Worm (Caenorhabditis elegans) whole organism, L4/young adult: ENCODE data around the gene ivns-1.

Experiments
- W03F9.2 ChIP-seq: fragments of 150-350 bp; optimal IDR thresholded peaks from 2 replicates; lab custom pipeline; 2014; ENCODE audit warnings: missing biosample characterization, missing genetic modification characterization
- dao-5 ChIP-seq: sonication (generic microtip); optimal IDR thresholded peaks from 2 replicates; lab custom pipeline; 2016; ENCODE audit warnings: missing genotype, missing genetic modification characterization, moderate library complexity, missing compliant biosample characterization
- him-1 ChIP-seq: sonication (generic microtip); optimal IDR thresholded peaks from 2 replicates; lab custom pipeline; 2016; ENCODE audit warnings: missing genotype, missing genetic modification reagents, missing genetic modification characterization, missing compliant biosample characterization

ivns-1 gene

ce11 chrX:12661091-12661526 lies 27.0 kb upstream of the ivns-1 start:
- peak; percentile 74 for TF ChIP-seq him-1
- TF ChIP-seq W03F9.2 (tag; lab: Kevin White, UChicago): peak; percentile 17
- TF ChIP-seq dao-5 (tag; lab: Kevin White, UChicago): peak; percentile 60

DNA sequence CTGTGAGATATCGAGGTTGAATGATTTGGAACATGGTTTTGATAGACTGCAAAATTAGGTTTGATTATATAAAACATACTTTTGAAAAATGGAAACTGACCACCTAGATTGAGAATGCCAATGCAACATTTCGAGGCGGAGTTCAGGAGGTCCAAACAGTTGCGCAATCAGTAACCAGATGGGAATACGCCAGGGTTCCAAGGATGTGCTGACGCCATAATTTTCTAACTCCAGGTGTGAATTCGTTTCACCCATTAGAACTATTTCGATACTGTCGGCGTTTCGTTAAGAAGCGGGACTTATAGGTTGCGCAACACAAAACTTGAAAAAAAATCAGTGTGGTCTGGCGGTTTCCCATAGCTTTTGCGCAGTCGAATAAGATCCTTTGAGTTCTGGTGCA lies 25.7 kb upstream of the ivns-1 start, which contains the start of gene C02B4.3:
Gene C02B4.3 (minus strand): TSS at position 34 of the 400 bp plus-strand sequence.
- TF ChIP-seq W03F9.2 (tag; lab: Kevin White, UChicago) (no peak), dao-5 (tag; lab: Kevin White, UChicago) (no peak), him-1 (no peak)

ce11 chrX:12656420-12657033 lies 22.4 kb upstream of the ivns-1 start:
- TF ChIP-seq dao-5 (tag; lab: Kevin White, UChicago) (no peak), W03F9.2 (tag; lab: Kevin White, UChicago) (no peak), him-1 (peak; percentile 46)

DNA sequence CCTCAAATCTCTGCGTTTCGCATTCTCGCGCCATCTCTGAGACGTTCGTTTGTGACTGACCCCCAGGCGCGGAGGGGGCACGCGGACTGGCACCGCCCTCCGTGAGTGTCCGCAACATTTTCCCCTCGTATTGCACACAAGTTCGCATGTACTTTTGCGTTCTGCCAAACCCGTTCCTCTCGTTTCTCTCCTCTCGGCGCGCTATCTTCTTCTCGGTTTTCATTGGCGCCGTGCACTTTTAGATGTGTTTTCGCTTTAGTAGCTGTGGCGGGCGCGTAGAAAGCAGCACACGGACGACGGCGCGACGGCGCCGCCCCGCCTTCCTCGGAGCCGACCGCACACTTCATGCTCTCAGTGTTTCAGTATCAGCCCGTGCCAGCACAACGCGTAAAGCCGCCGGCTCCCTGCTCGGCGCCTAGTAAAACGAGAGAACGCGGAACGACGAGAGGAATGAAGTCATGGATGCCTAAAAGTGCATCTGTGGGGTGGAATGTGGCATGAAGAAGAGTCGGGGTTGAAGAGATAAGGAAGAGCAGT lies 21.3 kb upstream of the ivns-1 start:
- TF ChIP-seq him-1: no peak
- no peak for TF ChIP-seq dao-5 (tag; lab: Kevin White, UChicago)
- TF ChIP-seq W03F9.2 (tag; lab: Kevin White, UChicago): no peak

- TF ChIP-seq W03F9.2 (tag; lab: Kevin White, UChicago) (no peak), him-1 (no peak), dao-5 (tag; lab: Kevin White, UChicago) (no peak)
These were observed 12.5 kb upstream of the ivns-1 start, which contains the start of gene zmp-5 for ce11 chrX:12646546-12647167. Gene zmp-5, plus strand, starts transcription at chrX:12647117.

DNA sequence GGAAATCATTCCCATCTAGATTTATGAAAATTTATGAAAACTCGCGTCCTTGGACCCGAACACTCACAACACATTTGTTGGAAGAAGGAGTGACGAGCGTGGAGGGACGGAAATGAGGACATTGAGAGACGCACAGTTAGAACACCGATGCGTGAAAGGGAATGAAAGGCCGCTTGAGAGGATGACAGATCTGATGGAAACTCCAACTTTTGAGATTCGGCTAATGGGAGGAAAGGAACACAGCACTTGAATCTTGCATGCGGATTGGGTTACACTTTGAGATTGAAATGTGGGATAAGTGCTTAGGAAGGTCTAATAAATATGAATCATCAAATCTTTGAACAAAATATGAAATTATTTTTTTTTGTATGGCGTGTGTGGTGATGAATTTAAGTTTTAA lies 11.7 kb upstream of the ivns-1 start:
- TF ChIP-seq W03F9.2 (tag; lab: Kevin White, UChicago) (no peak), him-1 (no peak), dao-5 (tag; lab: Kevin White, UChicago) (no peak)

DNA sequence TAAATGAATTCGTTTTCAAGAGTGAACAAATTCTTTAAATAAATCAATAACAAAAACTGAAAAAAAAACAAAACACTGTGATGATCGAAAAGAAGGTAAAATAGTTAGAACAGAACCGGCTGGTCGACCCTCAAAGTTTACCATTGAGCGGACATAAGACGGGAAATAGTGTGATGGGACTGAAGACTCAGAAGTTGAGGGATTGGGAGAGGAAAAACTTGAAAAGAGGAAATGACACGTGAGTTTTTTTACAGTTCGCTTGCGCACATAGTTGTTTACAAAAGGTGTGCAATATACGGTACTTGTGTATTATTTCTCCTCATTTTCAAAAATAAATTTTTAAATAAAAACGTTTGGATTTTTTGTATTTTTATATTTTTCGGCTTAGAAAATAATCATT lies 8.8 kb upstream of the ivns-1 start:
- no peak for TF ChIP-seq W03F9.2 (tag; lab: Kevin White, UChicago)
- no peak for TF ChIP-seq dao-5 (tag; lab: Kevin White, UChicago)
- no peak for TF ChIP-seq him-1

DNA sequence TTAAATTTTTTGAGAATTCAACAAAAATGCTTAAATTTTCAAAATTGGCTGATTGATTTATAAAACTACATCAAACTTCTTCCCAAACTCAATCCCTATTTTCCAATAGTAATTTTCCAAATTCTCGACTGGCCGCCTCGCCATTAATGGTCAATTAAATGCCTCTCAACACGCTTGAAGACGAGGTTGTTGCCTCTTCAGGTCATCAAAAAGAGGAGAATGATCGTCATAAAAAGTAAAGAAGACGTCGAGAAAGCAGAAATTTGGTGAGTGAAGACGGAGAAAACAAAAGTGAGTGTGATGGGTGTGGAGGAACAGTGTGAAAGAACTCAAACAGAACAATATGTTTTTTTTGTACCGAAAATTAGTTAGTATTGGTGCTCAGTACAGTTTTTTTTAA lies 6.8 kb upstream of the ivns-1 start:
- no peak for TF ChIP-seq dao-5 (tag; lab: Kevin White, UChicago)
- TF ChIP-seq him-1: no peak
- TF ChIP-seq W03F9.2 (tag; lab: Kevin White, UChicago): no peak

- TF ChIP-seq dao-5 (tag; lab: Kevin White, UChicago) (no peak), W03F9.2 (tag; lab: Kevin White, UChicago) (no peak), him-1 (no peak)
These were observed 6.3 kb upstream of the ivns-1 start, which contains the start of gene R09A8.5 for ce11 chrX:12640459-12640858. Gene R09A8.5, minus strand, starts transcription at chrX:12640559.

- no peak for TF ChIP-seq dao-5 (tag; lab: Kevin White, UChicago)
- TF ChIP-seq him-1: no peak
- TF ChIP-seq W03F9.2 (tag; lab: Kevin White, UChicago): no peak
These were observed 3.8 kb upstream of the ivns-1 start for ce11 chrX:12637978-12638377.

DNA sequence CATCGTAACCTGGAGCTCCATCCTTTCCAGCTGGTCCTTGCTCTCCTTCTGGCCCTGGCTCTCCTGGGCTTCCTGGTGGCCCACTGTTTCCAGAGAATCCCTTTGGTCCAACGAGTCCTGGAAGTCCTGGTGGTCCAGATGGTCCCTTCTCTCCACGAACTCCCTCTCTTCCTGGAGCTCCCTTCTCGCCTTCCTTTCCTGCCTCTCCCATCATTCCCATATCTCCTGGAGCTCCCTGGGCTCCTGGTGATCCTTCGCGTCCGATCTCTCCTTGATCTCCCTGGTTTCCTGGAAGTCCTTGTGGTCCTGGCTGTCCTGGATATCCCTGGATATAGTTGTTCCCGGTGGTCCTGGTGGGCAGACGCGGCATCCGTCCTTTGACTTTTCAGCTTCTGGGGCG lies 2.1 kb upstream of the ivns-1 start:
- no peak for TF ChIP-seq W03F9.2 (tag; lab: Kevin White, UChicago)
- TF ChIP-seq dao-5 (tag; lab: Kevin White, UChicago): no peak
- no peak for TF ChIP-seq him-1

DNA sequence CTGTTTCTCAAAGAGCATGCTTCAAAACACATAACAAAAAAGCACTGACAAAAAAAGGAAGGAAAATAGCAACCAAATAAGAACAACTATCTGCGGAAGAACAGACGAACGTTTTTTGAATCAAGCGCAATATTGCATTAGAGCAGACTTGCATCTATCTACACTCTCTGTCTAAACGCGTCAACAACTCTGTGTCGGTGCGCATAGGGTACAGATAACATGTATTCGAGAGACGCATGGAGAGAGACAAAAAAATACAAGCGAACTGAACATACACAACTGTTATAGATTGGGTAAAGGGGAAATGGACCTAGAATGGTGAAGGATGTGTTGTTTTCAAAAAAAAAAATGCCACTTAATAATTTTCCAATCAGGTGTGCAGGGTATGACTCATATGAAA lies 856 bp upstream of the ivns-1 start:
- TF ChIP-seq dao-5 (tag; lab: Kevin White, UChicago) (no peak), W03F9.2 (tag; lab: Kevin White, UChicago) (peak; percentile 50)

ce11 chrX:12632657-12633056 lies 1.5 kb downstream of the ivns-1 start:
- TF ChIP-seq W03F9.2 (tag; lab: Kevin White, UChicago) (no peak), dao-5 (tag; lab: Kevin White, UChicago) (no peak), him-1 (no peak)

- no peak for TF ChIP-seq him-1
- TF ChIP-seq W03F9.2 (tag; lab: Kevin White, UChicago): no peak
These were observed 2.7 kb downstream of the ivns-1 start for ce11 chrX:12631446-12631845.
